Fruit fly (Drosophila melanogaster): ENCODE results near the gene gcm2.

DNA sequence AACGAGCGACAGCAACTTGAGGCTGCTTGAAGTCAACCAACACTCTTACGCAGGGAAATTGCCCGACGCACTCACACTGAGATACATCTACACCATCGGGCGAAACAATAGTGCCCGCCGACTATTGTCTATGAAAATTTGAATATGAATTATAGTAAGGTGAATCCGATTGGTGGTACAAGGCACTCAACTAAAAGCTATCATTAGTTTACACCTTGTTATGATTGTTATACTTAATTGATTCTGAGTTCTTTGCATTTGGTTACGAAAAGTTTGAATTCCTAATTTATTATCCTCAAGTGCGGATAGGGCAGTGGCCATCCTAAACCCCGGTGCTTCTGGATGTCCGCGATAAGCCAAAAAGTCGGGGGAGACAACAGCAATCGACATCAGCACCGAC is 45.6 kb upstream of the gcm2 start:
- TF ChIP-seq Stat92E (GFP tag; optimal IDR thresholded peaks at IDR 0.05) (no peak), Dref (GFP tag; IDR thresholded peaks at IDR 0.05) (no peak), amos (GFP tag; IDR thresholded peaks at IDR 0.05; ENCODE audit: partially characterized antibody) (no peak), ab (GFP tag; optimal IDR thresholded peaks at IDR 0.05) (no peak), grau (tag; optimal IDR thresholded peaks at IDR 0.05) (no peak), Jarid2 (GFP tag; optimal IDR thresholded peaks at IDR 0.05) (no peak), h (optimal IDR thresholded peaks at IDR 0.05) (no peak), CG9876 (GFP tag; optimal IDR thresholded peaks at IDR 0.05) (no peak), E2f1 (GFP tag; IDR thresholded peaks at IDR 0.05) (no peak), CG15011 (GFP tag; optimal IDR thresholded peaks at IDR 0.05) (no peak), inv (GFP tag; IDR thresholded peaks at IDR 0.05; ENCODE audit: partially characterized antibody) (no peak)

Measured in whole organism, embryonic.